In genomic region chr3L:17044799-17045198, dm6 we compare ENCODE assay signal across 1 fruit fly cellular context.
TF ChIP-seq lines count a peak whose summit lies in the region.

Pop5 (minus strand) TSS chr3L:17045038.

TF ChIP-seq in whole organism, embryonic, 481 proteins besides CTCF, POLR2A, EP300 and RAD21 (continued from another document and continues in another):
- TF ChIP-seq crp (GFP tag; optimal IDR thresholded peaks at IDR 0.05; lab: Kevin White, UChicago) (peak in 1 of 2 experiments; percentile 13), gcm (GFP tag; optimal IDR thresholded peaks at IDR 0.05; lab: Kevin White, UChicago) (peak; percentile 21), sob (GFP tag; IDR thresholded peaks at IDR 0.05; lab: Robert Waterston, UW) (no peak), HHEX (GFP tag; optimal IDR thresholded peaks at IDR 0.05; lab: Kevin White, UChicago) (no peak), CG2712 (tag; optimal IDR thresholded peaks at IDR 0.05; lab: Kevin White, UChicago) (peak; percentile 2), CG4360 (GFP tag; IDR thresholded peaks at IDR 0.05; lab: Robert Waterston, UW) (no peak), CG14014 (GFP tag; IDR thresholded peaks at IDR 0.05; lab: Robert Waterston, UW) (no peak), CG13296 (GFP tag; optimal IDR thresholded peaks at IDR 0.05; lab: Kevin White, UChicago) (no peak), CG15601 (tag; optimal IDR thresholded peaks at IDR 0.05; lab: Kevin White, UChicago) (peak; percentile 21), Neu2 (GFP tag; optimal IDR thresholded peaks at IDR 0.05; lab: Kevin White, UChicago; ENCODE audit: borderline replicate concordance) (no peak), gem (tag; optimal IDR thresholded peaks at IDR 0.05; lab: Kevin White, UChicago) (no peak), knrl (GFP tag; IDR thresholded peaks at IDR 0.05; lab: Robert Waterston, UW; ENCODE audit: partially characterized antibody) (no peak), psq (GFP tag; optimal IDR thresholded peaks at IDR 0.05; lab: Kevin White, UChicago) (no peak), CG17612 (GFP tag; IDR thresholded peaks at IDR 0.05; lab: Robert Waterston, UW) (no peak), CG14050 (GFP tag; IDR thresholded peaks at IDR 0.05; lab: Robert Waterston, UW) (no peak), CG13424 (tag; optimal IDR thresholded peaks at IDR 0.05; lab: Kevin White, UChicago) (peak; percentile 15), chm (GFP tag; IDR thresholded peaks at IDR 0.05; lab: Robert Waterston, UW) (no peak), klu (GFP tag; IDR thresholded peaks at IDR 0.05; lab: Robert Waterston, UW) (no peak), CG14710 (tag; optimal IDR thresholded peaks at IDR 0.05; lab: Kevin White, UChicago) (peak; percentile 76), lola (GFP tag; optimal IDR thresholded peaks at IDR 0.05; lab: Kevin White, UChicago) (no peak), E2f2 (GFP tag; IDR thresholded peaks at IDR 0.05; lab: Robert Waterston, UW) (peak; percentile 91), Doc3 (GFP tag; IDR thresholded peaks at IDR 0.05; lab: Robert Waterston, UW; ENCODE audit: partially characterized antibody) (0 out of 3 replicates have a peak, but pooled peaks have one; percentile 20), trem (tag; optimal IDR thresholded peaks at IDR 0.05; lab: Kevin White, UChicago) (peak; percentile 88), TFAM (GFP tag; optimal IDR thresholded peaks at IDR 0.05; lab: Kevin White, UChicago) (no peak), cwo (GFP tag; optimal IDR thresholded peaks at IDR 0.05; lab: Kevin White, UChicago) (no peak), CG11695 (GFP tag; IDR thresholded peaks at IDR 0.05; lab: Robert Waterston, UW) (no peak), CG12942 (GFP tag; optimal IDR thresholded peaks at IDR 0.05; lab: Kevin White, UChicago) (no peak), nom (GFP tag; optimal IDR thresholded peaks at IDR 0.05; lab: Kevin White, UChicago) (no peak), phol (tag; optimal IDR thresholded peaks at IDR 0.05; lab: Kevin White, UChicago) (peak; percentile 54), gce (GFP tag; IDR thresholded peaks at IDR 0.05; lab: Robert Waterston, UW) (no peak), GATAe (GFP tag; conservative IDR thresholded peaks at IDR 0.05; lab: Robert Waterston, UW) (no peak), CG10959 (GFP tag; IDR thresholded peaks at IDR 0.05; lab: Robert Waterston, UW) (no peak), cg (GFP tag; optimal IDR thresholded peaks at IDR 0.05; lab: Kevin White, UChicago) (no peak), Dek (tag; optimal IDR thresholded peaks at IDR 0.05; lab: Kevin White, UChicago) (no peak), CG9797 (GFP tag; optimal IDR thresholded peaks at IDR 0.05; lab: Kevin White, UChicago) (peak; percentile 19), CG10147 (GFP tag; optimal IDR thresholded peaks at IDR 0.05; lab: Kevin White, UChicago) (no peak), Oaz (GFP tag; IDR thresholded peaks at IDR 0.05; lab: Robert Waterston, UW) (no peak), pzg (GFP tag; optimal IDR thresholded peaks at IDR 0.05; lab: Kevin White, UChicago) (peak; percentile 69), CG3281 (GFP tag; optimal IDR thresholded peaks at IDR 0.05; lab: Kevin White, UChicago) (peak; percentile 19), pan (optimal IDR thresholded peaks at IDR 0.05; lab: Kevin White, UChicago) (no peak), pan (GFP tag; optimal IDR thresholded peaks at IDR 0.05 in 1 of 2, IDR thresholded peaks at IDR 0.05 in 1 of 2) (no peak), CG12391 (tag; optimal IDR thresholded peaks at IDR 0.05; lab: Kevin White, UChicago) (no peak), CG8944 (GFP tag; optimal IDR thresholded peaks at IDR 0.05; lab: Kevin White, UChicago) (no peak), BEAF-32 (GFP tag; optimal IDR thresholded peaks at IDR 0.05; lab: Kevin White, UChicago) (peak; percentile 57), MESR4 (GFP tag; optimal IDR thresholded peaks at IDR 0.05; lab: Kevin White, UChicago) (peak; percentile 54), CG7271 (tag; optimal IDR thresholded peaks at IDR 0.05; lab: Kevin White, UChicago) (no peak), Dref (GFP tag; IDR thresholded peaks at IDR 0.05; lab: Robert Waterston, UW) (peak; percentile 77), unpg (GFP tag; optimal IDR thresholded peaks at IDR 0.05; lab: Kevin White, UChicago) (no peak), slou (GFP tag; optimal IDR thresholded peaks at IDR 0.05; lab: Kevin White, UChicago) (no peak), Drgx (GFP tag; IDR thresholded peaks at IDR 0.05; lab: Robert Waterston, UW) (0 out of 2 replicates have a peak, but pooled peaks have one; percentile 19), Hmx (GFP tag; optimal IDR thresholded peaks at IDR 0.05; lab: Kevin White, UChicago) (no peak), CG17361 (GFP tag; IDR thresholded peaks at IDR 0.05; lab: Robert Waterston, UW) (no peak), maf-S (GFP tag; optimal IDR thresholded peaks at IDR 0.05; lab: Kevin White, UChicago) (no peak), NfI (GFP tag; optimal IDR thresholded peaks at IDR 0.05; lab: Kevin White, UChicago) (peak; percentile 34), CG12299 (tag; optimal IDR thresholded peaks at IDR 0.05; lab: Kevin White, UChicago) (no peak), onecut (GFP tag; IDR thresholded peaks at IDR 0.05; lab: Robert Waterston, UW) (peak; percentile 36; the same call in 1 of the 2 replicates), D (optimal IDR thresholded peaks at IDR 0.05; lab: Kevin White, UChicago) (no peak), D (GFP tag; optimal IDR thresholded peaks at IDR 0.05; lab: Kevin White, UChicago) (no peak), stwl (tag; optimal IDR thresholded peaks at IDR 0.05; lab: Kevin White, UChicago) (peak; percentile 70), CG17912 (GFP tag; optimal IDR thresholded peaks at IDR 0.05; lab: Kevin White, UChicago) (peak; percentile 42), kay (GFP tag; optimal IDR thresholded peaks at IDR 0.05; lab: Kevin White, UChicago) (no peak), prd (optimal IDR thresholded peaks at IDR 0.05; lab: Kevin White, UChicago) (no peak), prd (GFP tag; IDR thresholded peaks at IDR 0.05; lab: Robert Waterston, UW) (no peak), scrt (GFP tag; optimal IDR thresholded peaks at IDR 0.05; lab: Kevin White, UChicago) (no peak), btn (GFP tag; optimal IDR thresholded peaks at IDR 0.05; lab: Kevin White, UChicago) (no peak), CG17802 (tag; optimal IDR thresholded peaks at IDR 0.05; lab: Kevin White, UChicago) (no peak), NC2β (GFP tag; optimal IDR thresholded peaks at IDR 0.05; lab: Kevin White, UChicago) (no peak), Kr (GFP tag; optimal IDR thresholded peaks at IDR 0.05; lab: Kevin White, UChicago) (no peak), Chrac-16 (GFP tag; optimal IDR thresholded peaks at IDR 0.05; lab: Kevin White, UChicago) (no peak), CG5180 (GFP tag; optimal IDR thresholded peaks at IDR 0.05; lab: Kevin White, UChicago) (no peak), MBD-R2 (GFP tag; IDR thresholded peaks at IDR 0.05; lab: Robert Waterston, UW) (peak; percentile 67), CG9437 (GFP tag; optimal IDR thresholded peaks at IDR 0.05; lab: Kevin White, UChicago) (peak; percentile 5), HmgD (GFP tag; optimal IDR thresholded peaks at IDR 0.05; lab: Kevin White, UChicago) (peak; percentile 36), HLH4C (GFP tag; IDR thresholded peaks at IDR 0.05; lab: Robert Waterston, UW; ENCODE audit: partially characterized antibody) (peak; percentile 35; the same call in 1 of the 3 replicates), sc (optimal IDR thresholded peaks at IDR 0.05; lab: Kevin White, UChicago) (no peak), sc (GFP tag; optimal IDR thresholded peaks at IDR 0.05; lab: Kevin White, UChicago) (no peak), sisA (GFP tag; IDR thresholded peaks at IDR 0.05; lab: Robert Waterston, UW) (no peak), CG2875 (GFP tag; optimal IDR thresholded peaks at IDR 0.05; lab: Kevin White, UChicago) (no peak), tup (GFP tag; optimal IDR thresholded peaks at IDR 0.05; lab: Kevin White, UChicago) (no peak), Ets97D (GFP tag; optimal IDR thresholded peaks at IDR 0.05; lab: Kevin White, UChicago) (peak; percentile 94), mirr (GFP tag; optimal IDR thresholded peaks at IDR 0.05; lab: Kevin White, UChicago) (peak; percentile 43), dimm (GFP tag; IDR thresholded peaks at IDR 0.05; lab: Robert Waterston, UW) (no peak), Awh (GFP tag; IDR thresholded peaks at IDR 0.05; lab: Robert Waterston, UW) (no peak), en (GFP tag; optimal IDR thresholded peaks at IDR 0.05; lab: Kevin White, UChicago) (no peak), CG16863 (GFP tag; optimal IDR thresholded peaks at IDR 0.05; lab: Kevin White, UChicago) (peak; percentile 13), ash1 (GFP tag; optimal IDR thresholded peaks at IDR 0.05; lab: Kevin White, UChicago) (no peak), CG12769 (tag; optimal IDR thresholded peaks at IDR 0.05; lab: Kevin White, UChicago) (no peak), CG34376 (GFP tag; optimal IDR thresholded peaks at IDR 0.05; lab: Kevin White, UChicago) (peak; percentile 9), CG11560 (tag; IDR thresholded peaks at IDR 0.05; lab: Robert Waterston, UW) (no peak), jing (GFP tag; optimal IDR thresholded peaks at IDR 0.05; lab: Kevin White, UChicago) (no peak), tio (GFP tag; optimal IDR thresholded peaks at IDR 0.05; lab: Kevin White, UChicago) (no peak), CG8281 (tag; optimal IDR thresholded peaks at IDR 0.05; lab: Kevin White, UChicago) (no peak), CG1024 (GFP tag; IDR thresholded peaks at IDR 0.05; lab: Robert Waterston, UW) (no peak), Hsf (GFP tag; optimal IDR thresholded peaks at IDR 0.05; lab: Kevin White, UChicago) (peak; percentile 3), toy (GFP tag; IDR thresholded peaks at IDR 0.05; lab: Robert Waterston, UW) (no peak), Myb (GFP tag; optimal IDR thresholded peaks at IDR 0.05; lab: Kevin White, UChicago) (peak; percentile 81), ranshi (GFP tag; IDR thresholded peaks at IDR 0.05; lab: Robert Waterston, UW) (no peak), CG15073 (GFP tag; optimal IDR thresholded peaks at IDR 0.05; lab: Kevin White, UChicago) (no peak), ham (GFP tag; IDR thresholded peaks at IDR 0.05; lab: Robert Waterston, UW) (no peak), wdn (GFP tag; IDR thresholded peaks at IDR 0.05; lab: Robert Waterston, UW) (no peak), CkIIα-i1 (GFP tag; IDR thresholded peaks at IDR 0.05; lab: Robert Waterston, UW) (no peak), CG2889 (GFP tag; IDR thresholded peaks at IDR 0.05; lab: Robert Waterston, UW) (no peak), CG18476 (GFP tag; optimal IDR thresholded peaks at IDR 0.05; lab: Kevin White, UChicago) (no peak), Hr51 (GFP tag; optimal IDR thresholded peaks at IDR 0.05; lab: Kevin White, UChicago) (no peak), kah (GFP tag; optimal IDR thresholded peaks at IDR 0.05; lab: Kevin White, UChicago) (no peak), wor (GFP tag; IDR thresholded peaks at IDR 0.05; lab: Robert Waterston, UW) (no peak), Blimp-1 (GFP tag; optimal IDR thresholded peaks at IDR 0.05; lab: Kevin White, UChicago) (no peak), CG6254 (GFP tag; optimal IDR thresholded peaks at IDR 0.05; lab: Kevin White, UChicago) (no peak), CG16813 (GFP tag; IDR thresholded peaks at IDR 0.05; lab: Robert Waterston, UW; ENCODE audit: partially characterized antibody) (no peak), dati (GFP tag; IDR thresholded peaks at IDR 0.05; lab: Robert Waterston, UW) (no peak), CG15011 (GFP tag; optimal IDR thresholded peaks at IDR 0.05; lab: Kevin White, UChicago) (no peak), Med (GFP tag; lab: Kevin White, UChicago) (peak; percentile 46), PHDP (tag; optimal IDR thresholded peaks at IDR 0.05; lab: Kevin White, UChicago) (peak; percentile 38), Adf1 (GFP tag; IDR thresholded peaks at IDR 0.05; lab: Robert Waterston, UW) (no peak), kni (GFP tag; optimal IDR thresholded peaks at IDR 0.05; lab: Kevin White, UChicago) (peak; percentile 33), CG6654 (GFP tag; optimal IDR thresholded peaks at IDR 0.05; lab: Kevin White, UChicago) (no peak), CG6683 (GFP tag; optimal IDR thresholded peaks at IDR 0.05; lab: Kevin White, UChicago) (no peak), hth (optimal IDR thresholded peaks at IDR 0.05; lab: Kevin White, UChicago) (no peak), Mes4 (GFP tag; optimal IDR thresholded peaks at IDR 0.05; lab: Kevin White, UChicago) (peak; percentile 0), esg (GFP tag; conservative IDR thresholded peaks at IDR 0.05; lab: Robert Waterston, UW) (no peak), CG31365 (tag; optimal IDR thresholded peaks at IDR 0.05; lab: Kevin White, UChicago) (no peak), grau (tag; optimal IDR thresholded peaks at IDR 0.05; lab: Kevin White, UChicago) (no peak), Pdp1 (GFP tag; optimal IDR thresholded peaks at IDR 0.05; lab: Kevin White, UChicago) (peak in 1 of 2 experiments; percentile 41), CG15514 (GFP tag; optimal IDR thresholded peaks at IDR 0.05; lab: Kevin White, UChicago) (peak; percentile 61), CG8478 (optimal IDR thresholded peaks at IDR 0.05; lab: Kevin White, UChicago) (no peak), CG17359 (tag; optimal IDR thresholded peaks at IDR 0.05; lab: Kevin White, UChicago) (peak; percentile 19), Lhr (GFP tag; optimal IDR thresholded peaks at IDR 0.05; lab: Kevin White, UChicago) (peak; percentile 53), aop (GFP tag; IDR thresholded peaks at IDR 0.05; lab: Robert Waterston, UW) (no peak), dmrt11E (tag; optimal IDR thresholded peaks at IDR 0.05; lab: Kevin White, UChicago) (peak; percentile 4), CG4404 (GFP tag; IDR thresholded peaks at IDR 0.05; lab: Robert Waterston, UW) (no peak), gsb (GFP tag; IDR thresholded peaks at IDR 0.05; lab: Robert Waterston, UW) (no peak), Bgb (GFP tag; IDR thresholded peaks at IDR 0.05; lab: Robert Waterston, UW; ENCODE audit: partially characterized antibody) (peak; percentile 46; the same call in 1 of the 2 replicates), CG8924 (tag; optimal IDR thresholded peaks at IDR 0.05; lab: Kevin White, UChicago) (no peak), hbn (GFP tag; IDR thresholded peaks at IDR 0.05; lab: Robert Waterston, UW; ENCODE audit: partially characterized antibody) (no peak; the same call in 1 of the 2 replicates), otp (GFP tag; IDR thresholded peaks at IDR 0.05; lab: Robert Waterston, UW) (no peak), CG18599 (GFP tag; optimal IDR thresholded peaks at IDR 0.05; lab: Kevin White, UChicago) (no peak), CG17328 (GFP tag; IDR thresholded peaks at IDR 0.05; lab: Robert Waterston, UW) (no peak), CG7556 (GFP tag; optimal IDR thresholded peaks at IDR 0.05; lab: Kevin White, UChicago) (no peak)
